Worm (Caenorhabditis elegans) whole organism, midembryonic: ENCODE data around the gene ttr-9.

Experiments used
- flt-1 ChIP-seq: fragments of 200-800 bp; sonication (Bioruptor generic); IDR thresholded peaks from 2 replicates; pipeline ENCODE4 v1.3.6; 2022; ENCODE audit warnings: missing genetic modification characterization, missing compliant biosample characterization
- klf-2 ChIP-seq: fragments of 200-800 bp; sonication (Bioruptor generic); conservative IDR thresholded peaks from 2 replicates; pipeline ENCODE4 v1.3.6; 2022; ENCODE audit warnings: missing genetic modification reagents, missing genetic modification characterization, missing compliant biosample characterization
- med-1 ChIP-seq: sonication (generic microtip); optimal IDR thresholded peaks from 2 replicates; lab custom pipeline; 2017; ENCODE audit warnings: missing genetic modification characterization, mild to moderate bottlenecking, missing compliant biosample characterization, antibody characterized with exemption, missing genetic modification reagents; ENCODE audit not compliant: insufficient read depth
- ref-1 ChIP-seq: fragments of 200-800 bp; sonication (Bioruptor generic); conservative IDR thresholded peaks from 2 replicates; pipeline ENCODE4 v1.3.6; 2022; ENCODE audit warnings: missing genetic modification reagents, missing genetic modification characterization, missing compliant biosample characterization
- ztf-23 ChIP-seq: fragments of 200-800 bp; sonication (Bioruptor generic); IDR thresholded peaks from 2 replicates; pipeline ENCODE4 v1.3.6; 2022; ENCODE audit warnings: missing genetic modification reagents, missing genetic modification characterization, missing compliant biosample characterization
- ztf-29 ChIP-seq: fragments of 200-800 bp; sonication (Bioruptor generic); IDR thresholded peaks from 2 replicates; pipeline ENCODE4 v1.3.6; 2022; ENCODE audit warnings: missing genetic modification reagents, missing genetic modification characterization, missing compliant biosample characterization

DNA sequence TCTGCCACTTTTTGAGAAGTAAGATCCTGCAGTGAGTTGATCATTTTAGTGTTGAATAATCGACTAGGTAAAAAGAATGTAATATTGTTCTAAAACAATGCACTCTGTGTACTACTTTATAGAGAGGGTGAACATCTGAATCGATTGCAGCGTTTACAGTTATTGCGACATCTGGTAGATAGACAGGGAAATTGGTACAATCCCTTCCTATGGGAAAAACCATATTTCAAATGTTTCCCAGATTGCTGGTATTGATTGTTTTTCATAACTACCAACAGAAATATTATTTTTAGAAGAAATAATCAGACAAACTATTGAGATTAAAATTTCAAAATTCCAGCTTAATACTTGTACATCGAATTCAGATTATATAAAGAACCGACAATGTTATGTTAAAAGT, 21.1 kb downstream of the ttr-9 start, which contains the start of gene gadr-2:
- TF ChIP-seq ztf-29 (no peak), ztf-23 (GFP tag; lab: Robert Waterston, UW) (no peak), flt-1 (GFP tag; lab: Robert Waterston, UW) (no peak), med-1 (GFP tag; lab: Kevin White, UChicago) (no peak), klf-2 (GFP tag; lab: Robert Waterston, UW) (no peak), ref-1 (no peak)
